Worm (Caenorhabditis elegans): ENCODE data around the gene pgp-10.
A peak's percentile ranks its signal among the peaks of the same experiment; 100 is the strongest.

ce11 chrX:7129460-7129859, 29.4 kb upstream of the pgp-10 start:
- TF ChIP-seq nhr-237 (tag; optimal IDR thresholded peaks at IDR 0.05) = no peak
- TF ChIP-seq nhr-6 (tag; optimal IDR thresholded peaks at IDR 0.05) = no peak
- peak; percentile 1 for TF ChIP-seq C34F6.9 (tag; optimal IDR thresholded peaks at IDR 0.05)
- TF ChIP-seq sem-4 (tag; optimal IDR thresholded peaks at IDR 0.05) = peak; percentile 12
- TF ChIP-seq unc-62 (GFP tag; optimal IDR thresholded peaks at IDR 0.05) = no peak
- TF ChIP-seq ceh-82 (tag; optimal IDR thresholded peaks at IDR 0.05) = no peak
